Fruit fly (Drosophila melanogaster): Measurements from ENCODE around the gene CG14408.

DNA sequence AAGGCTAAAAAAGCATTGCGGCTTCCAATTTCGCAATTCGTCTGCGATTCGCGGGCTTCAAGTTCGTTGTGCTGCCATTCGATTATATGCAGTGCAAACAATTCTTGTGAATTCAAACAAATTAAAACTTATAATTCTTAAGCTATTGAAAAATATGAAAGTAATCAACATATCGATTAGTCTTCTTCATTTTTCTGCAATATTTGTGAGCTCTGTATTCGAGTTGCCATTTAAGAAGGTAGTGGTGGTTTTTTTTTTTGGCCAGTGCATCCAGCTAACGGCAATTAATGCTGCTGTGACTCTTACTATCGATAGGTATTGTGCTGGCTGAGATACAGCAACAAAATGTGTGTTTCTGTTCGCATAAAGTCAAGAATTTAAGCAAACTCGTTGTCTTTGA is 26.1 kb upstream of the CG14408 start:
- TF ChIP-seq h (GFP tag; optimal IDR thresholded peaks at IDR 0.05) (no peak), OdsH (GFP tag; optimal IDR thresholded peaks at IDR 0.05) (no peak), woc (GFP tag; optimal IDR thresholded peaks at IDR 0.05) (no peak), sage (GFP tag; optimal IDR thresholded peaks at IDR 0.05) (no peak), Abd-B (GFP tag; optimal IDR thresholded peaks at IDR 0.05) (no peak), Myc (optimal IDR thresholded peaks at IDR 0.05) (no peak), GATAd (GFP tag; optimal IDR thresholded peaks at IDR 0.05) (no peak), psq (GFP tag; optimal IDR thresholded peaks at IDR 0.05) (no peak), pan (optimal IDR thresholded peaks at IDR 0.05) (no peak), Sp1 (GFP tag; optimal IDR thresholded peaks at IDR 0.05) (no peak)

All from whole organism, wandering third instar larva.